Worm (Caenorhabditis elegans) whole organism, mixed stage, embryonic: ENCODE measurements around the gene chk-1.

Source experiments
- cnd-1 ChIP-seq: fragments of 200-800 bp; sonication (Bioruptor generic); optimal IDR thresholded peaks from 2 replicates; lab custom pipeline; 2018; ENCODE audit warnings: mild to moderate bottlenecking, missing genetic modification characterization, missing compliant biosample characterization
- elt-1 ChIP-seq: sonication (generic microtip); optimal IDR thresholded peaks from 2 replicates; lab custom pipeline; 2017; ENCODE audit warnings: missing genetic modification characterization, mild to moderate bottlenecking, missing compliant biosample characterization, antibody characterized with exemption, moderate library complexity, borderline replicate concordance; ENCODE audit not compliant: insufficient read depth
- nhr-237 ChIP-seq: fragments of 150-350 bp; optimal IDR thresholded peaks from 2 replicates; lab custom pipeline; 2014; ENCODE audit warnings: missing biosample characterization, missing genetic modification characterization
- pha-4 ChIP-seq: fragments of 150-350 bp; optimal IDR thresholded peaks from 2 replicates; lab custom pipeline; 2018; ENCODE audit warnings: missing biosample characterization, missing genetic modification reagents, missing genetic modification characterization

ce11 chrV:3739302-3739701 lies 20.0 kb downstream of the chk-1 start, which contains the start of gene hpo-36:
- TF ChIP-seq pha-4 (tag; lab: Kevin White, UChicago) (no peak), nhr-237 (tag; lab: Kevin White, UChicago) (no peak), cnd-1 (no peak), elt-1 (tag; lab: Kevin White, UChicago) (no peak)
